Fruit fly (Drosophila melanogaster) whole organism, embryonic: ENCODE results near the gene ND-B18.

Experiments used
- CG10147 ChIP-seq: fragments of 200-800 bp; sonication (Bioruptor generic); optimal IDR thresholded peaks from 2 replicates; lab custom pipeline; 2019; ENCODE audit warnings: missing biosample characterization, mild to moderate bottlenecking, missing genetic modification characterization, moderate library complexity
- CG11085 ChIP-seq: fragments of 200-800 bp; sonication (Bioruptor generic); IDR thresholded peaks from 2 replicates; pipeline ENCODE4 v1.3.6; 2022; ENCODE audit warnings: missing biosample characterization, missing genetic modification characterization
- CG11093 ChIP-seq: fragments of 200-800 bp; sonication (Bioruptor generic); IDR thresholded peaks from 3 replicates; pipeline ENCODE4 v1.3.6; 2022; ENCODE audit warnings: missing biosample characterization, missing genetic modification characterization
- CG11398 ChIP-seq: fragments of 200-800 bp; sonication (Bioruptor generic); optimal IDR thresholded peaks from 2 replicates; lab custom pipeline; 2016; ENCODE audit warnings: missing biosample characterization, missing genetic modification characterization
- CG11504 ChIP-seq: fragments of 200-800 bp; sonication (Bioruptor generic); optimal IDR thresholded peaks from 3 replicates; lab custom pipeline; 2019; ENCODE audit warnings: missing biosample characterization, mild to moderate bottlenecking, missing genetic modification characterization, moderate library complexity
- CG12299 ChIP-seq: fragments of 200-800 bp; sonication (Bioruptor generic); optimal IDR thresholded peaks from 2 replicates; lab custom pipeline; 2018; ENCODE audit warnings: missing biosample characterization, mild to moderate bottlenecking, missing genetic modification characterization
- CG13894 ChIP-seq: fragments of 200-800 bp; sonication (Bioruptor generic); optimal IDR thresholded peaks from 3 replicates; lab custom pipeline; 2018; ENCODE audit warnings: missing biosample characterization, mild to moderate bottlenecking, missing genetic modification characterization, moderate library complexity
- CG18011 ChIP-seq: fragments of 200-800 bp; sonication (Bioruptor generic); optimal IDR thresholded peaks from 2 replicates; lab custom pipeline; 2017; ENCODE audit warnings: missing biosample characterization, missing genetic modification characterization, mild to moderate bottlenecking, moderate library complexity, missing genotype
- CG1832 ChIP-seq: fragments of 200-800 bp; sonication (Bioruptor generic); optimal IDR thresholded peaks from 2 replicates; lab custom pipeline; 2017; ENCODE audit warnings: missing biosample characterization, mild to moderate bottlenecking, missing genetic modification characterization, inconsistent platforms
- CG2199 ChIP-seq: fragments of 200-800 bp; sonication (Bioruptor generic); IDR thresholded peaks from 3 replicates; pipeline ENCODE4 v1.3.6; 2022; ENCODE audit warnings: missing biosample characterization, missing genetic modification characterization
- CG2875 ChIP-seq: fragments of 200-800 bp; sonication (Bioruptor generic); optimal IDR thresholded peaks from 2 replicates; lab custom pipeline; 2017; ENCODE audit warnings: missing biosample characterization, mild to moderate bottlenecking, missing genetic modification characterization, missing genetic modification reagents
- CG3065 ChIP-seq: fragments of 200-800 bp; sonication (Bioruptor generic); optimal IDR thresholded peaks from 2 replicates; lab custom pipeline; 2016; ENCODE audit warnings: missing biosample characterization, missing genetic modification characterization
- CG31441 ChIP-seq: fragments of 200-800 bp; sonication (Bioruptor generic); IDR thresholded peaks from 2 replicates; pipeline ENCODE4 v1.3.6; 2022; ENCODE audit warnings: missing biosample characterization, missing genetic modification characterization
- CG32772 ChIP-seq: fragments of 200-800 bp; sonication (Bioruptor generic); IDR thresholded peaks from 2 replicates; pipeline ENCODE4 v1.3.6; 2022; ENCODE audit warnings: missing biosample characterization, missing genetic modification characterization
- CG4820 ChIP-seq: fragments of 200-800 bp; sonication (Bioruptor generic); optimal IDR thresholded peaks from 3 replicates; lab custom pipeline; 2016; ENCODE audit warnings: missing biosample characterization, missing genetic modification characterization
- CG6175 ChIP-seq: fragments of 200-800 bp; sonication (Bioruptor generic); IDR thresholded peaks from 3 replicates; pipeline ENCODE4 v1.3.6; 2022; ENCODE audit warnings: missing biosample characterization, missing genetic modification characterization
- CG6654 ChIP-seq: fragments of 200-800 bp; sonication (Bioruptor generic); optimal IDR thresholded peaks from 2 replicates; lab custom pipeline; 2017; ENCODE audit warnings: missing biosample characterization, mild to moderate bottlenecking, missing genetic modification characterization
- CG7556 ChIP-seq: fragments of 200-800 bp; sonication (Bioruptor generic); optimal IDR thresholded peaks from 2 replicates; lab custom pipeline; 2017; ENCODE audit warnings: missing biosample characterization, mild to moderate bottlenecking, missing genetic modification characterization
- CkIIα-i1 ChIP-seq: fragments of 200-800 bp; sonication (Bioruptor generic); IDR thresholded peaks from 2 replicates; pipeline ENCODE4 v1.3.6; 2022; ENCODE audit warnings: missing biosample characterization, missing genetic modification characterization
- Dll ChIP-seq: fragments of 200-800 bp; sonication (Bioruptor generic); IDR thresholded peaks from 4 replicates; pipeline ENCODE4 v1.3.6; 2022; ENCODE audit warnings: missing biosample characterization, missing genetic modification characterization; ENCODE audit not compliant: partially characterized antibody
- E2f1 ChIP-seq: fragments of 200-800 bp; sonication (Bioruptor generic); IDR thresholded peaks from 2 replicates; pipeline ENCODE4 v1.3.6; 2022; ENCODE audit warnings: missing biosample characterization, missing genetic modification characterization
- Hmr ChIP-seq: fragments of 200-800 bp; sonication (Bioruptor generic); optimal IDR thresholded peaks from 3 replicates; lab custom pipeline; 2017; ENCODE audit warnings: mild to moderate bottlenecking, missing biosample characterization, missing genetic modification reagents, missing genetic modification characterization
- Hsf ChIP-seq: fragments of 200-800 bp; sonication (Bioruptor generic); optimal IDR thresholded peaks from 3 replicates; lab custom pipeline; 2016; ENCODE audit warnings: missing biosample characterization, missing genetic modification characterization
- MESR4 ChIP-seq: fragments of 200-800 bp; sonication (Bioruptor generic); optimal IDR thresholded peaks from 2 replicates; lab custom pipeline; 2018; ENCODE audit warnings: missing biosample characterization, mild to moderate bottlenecking, missing genetic modification characterization, moderate library complexity
- Nf-YB ChIP-seq: fragments of 200-800 bp; sonication (Bioruptor generic); optimal IDR thresholded peaks from 3 replicates; lab custom pipeline; 2019; ENCODE audit warnings: missing biosample characterization, mild to moderate bottlenecking, missing genetic modification characterization, moderate library complexity
- Optix ChIP-seq: fragments of 200-800 bp; sonication (Bioruptor generic); IDR thresholded peaks from 3 replicates; pipeline ENCODE4 v1.3.6; 2022; ENCODE audit warnings: missing biosample characterization, missing genetic modification characterization
- Rx ChIP-seq: fragments of 200-800 bp; sonication (Bioruptor generic); IDR thresholded peaks from 2 replicates; pipeline ENCODE4 v1.3.6; 2022; ENCODE audit warnings: missing biosample characterization, missing genetic modification characterization
- Spps ChIP-seq: fragments of 200-800 bp; sonication (Bioruptor generic); optimal IDR thresholded peaks from 2 replicates; lab custom pipeline; 2018; ENCODE audit warnings: missing biosample characterization, mild to moderate bottlenecking, missing genetic modification characterization
- Taf1 ChIP-seq: fragments of 200-800 bp; sonication (Bioruptor generic); IDR thresholded peaks from 2 replicates; pipeline ENCODE4 v1.3.6; 2022; ENCODE audit warnings: missing biosample characterization, missing genetic modification characterization
- amos ChIP-seq: fragments of 200-800 bp; sonication (Bioruptor generic); IDR thresholded peaks from 2 replicates; pipeline ENCODE4 v1.3.6; 2022; ENCODE audit warnings: missing biosample characterization, missing genetic modification characterization; ENCODE audit not compliant: partially characterized antibody
- ato ChIP-seq: fragments of 200-800 bp; sonication (Bioruptor generic); IDR thresholded peaks from 2 replicates; pipeline ENCODE4 v1.3.6; 2022; ENCODE audit warnings: missing biosample characterization, missing genetic modification characterization; ENCODE audit not compliant: partially characterized antibody
- bbx ChIP-seq: fragments of 200-800 bp; sonication (Bioruptor generic); IDR thresholded peaks from 2 replicates; pipeline ENCODE4 v1.3.6; 2022; ENCODE audit warnings: missing biosample characterization, missing genetic modification characterization; ENCODE audit not compliant: partially characterized antibody
- bigmax ChIP-seq: fragments of 200-800 bp; sonication (Bioruptor generic); optimal IDR thresholded peaks from 2 replicates; lab custom pipeline; 2018; ENCODE audit warnings: missing biosample characterization, mild to moderate bottlenecking, missing genetic modification characterization
- dpn ChIP-seq, 2 experiments: fragments of 200-800 bp; sonication (Bioruptor generic); optimal IDR thresholded peaks; 3 replicates each; lab custom pipeline; 2016; ENCODE audit warnings: missing biosample characterization in 2 of 2, missing genetic modification characterization in 2 of 2
- dysf ChIP-seq: fragments of 200-800 bp; sonication (Bioruptor generic); IDR thresholded peaks from 3 replicates; pipeline ENCODE4 v1.3.6; 2022; ENCODE audit warnings: missing biosample characterization, missing genetic modification characterization
- ewg ChIP-seq: fragments of 200-800 bp; sonication (Bioruptor generic); optimal IDR thresholded peaks from 3 replicates; lab custom pipeline; 2017; ENCODE audit warnings: mild to moderate bottlenecking, missing biosample characterization, missing genetic modification reagents, missing genetic modification characterization
- ftz-f1 ChIP-seq: fragments of 200-800 bp; sonication (Bioruptor generic); optimal IDR thresholded peaks from 2 replicates; lab custom pipeline; 2016; ENCODE audit warnings: missing biosample characterization, missing genetic modification characterization
- gem ChIP-seq: fragments of 200-800 bp; sonication (Bioruptor generic); optimal IDR thresholded peaks from 2 replicates; lab custom pipeline; 2019; ENCODE audit warnings: missing biosample characterization, mild to moderate bottlenecking, missing genetic modification characterization, moderate library complexity
- gsb ChIP-seq: fragments of 200-800 bp; sonication (Bioruptor generic); IDR thresholded peaks from 2 replicates; pipeline ENCODE4 v1.3.6; 2022; ENCODE audit warnings: missing biosample characterization, missing genetic modification characterization
- pb ChIP-seq: fragments of 200-800 bp; sonication (Bioruptor generic); optimal IDR thresholded peaks from 3 replicates; lab custom pipeline; 2016; ENCODE audit warnings: missing biosample characterization, missing genetic modification characterization
- peb ChIP-seq: fragments of 200-800 bp; sonication (Bioruptor generic); IDR thresholded peaks from 2 replicates; pipeline ENCODE4 v1.3.6; 2022; ENCODE audit warnings: missing biosample characterization, missing genetic modification characterization
- pfk ChIP-seq: fragments of 200-800 bp; sonication (Bioruptor generic); optimal IDR thresholded peaks from 2 replicates; lab custom pipeline; 2018; ENCODE audit warnings: missing biosample characterization, mild to moderate bottlenecking, missing genetic modification characterization, moderate library complexity
- phol ChIP-seq: fragments of 200-800 bp; sonication (Bioruptor generic); optimal IDR thresholded peaks from 3 replicates; lab custom pipeline; 2018; ENCODE audit warnings: missing biosample characterization, mild to moderate bottlenecking, missing genetic modification characterization, moderate library complexity
- prd ChIP-seq, 3 experiments: fragments of >200 bp in 2 of 3; fragments of 200-800 bp in 1 of 3; sonication (Bioruptor generic) in 1 of 3; optimal IDR thresholded peaks in 2 of 3; IDR thresholded peaks in 1 of 3; 2 replicates in 2 of 3; 3 replicates in 1 of 3; pipeline versions ENCODE4 v1.3.6 to Lab custom; 2017 to 2022; ENCODE audit warnings: missing biosample characterization in 1 of 3, missing genetic modification characterization in 1 of 3
- salm ChIP-seq: fragments of 200-800 bp; sonication (Bioruptor generic); optimal IDR thresholded peaks from 2 replicates; lab custom pipeline; 2018; ENCODE audit warnings: missing biosample characterization, mild to moderate bottlenecking, missing genetic modification characterization
- sd ChIP-seq: fragments of 200-800 bp; sonication (Bioruptor generic); optimal IDR thresholded peaks from 3 replicates; lab custom pipeline; 2018; ENCODE audit warnings: missing biosample characterization, mild to moderate bottlenecking, missing genetic modification characterization, moderate library complexity
- sens ChIP-seq: fragments of 200-800 bp; sonication (Bioruptor generic); peaks from one replicate; lab custom pipeline; 2016; ENCODE audit warnings: missing biosample characterization, missing genetic modification characterization
- sima ChIP-seq: fragments of 200-800 bp; sonication (Bioruptor generic); optimal IDR thresholded peaks from 2 replicates; lab custom pipeline; 2016; ENCODE audit warnings: missing biosample characterization, missing genetic modification characterization
- slou ChIP-seq: fragments of 200-800 bp; sonication (Bioruptor generic); optimal IDR thresholded peaks from 3 replicates; lab custom pipeline; 2016; ENCODE audit warnings: missing biosample characterization, missing genetic modification characterization
- twi ChIP-seq: fragments of 200-800 bp; optimal IDR thresholded peaks from 2 replicates; lab custom pipeline; 2019; ENCODE audit warnings: missing biosample characterization, mild to moderate bottlenecking, missing genetic modification characterization, moderate library complexity
- tx ChIP-seq: fragments of 200-800 bp; sonication (Bioruptor generic); optimal IDR thresholded peaks from 2 replicates; lab custom pipeline; 2016; ENCODE audit warnings: missing biosample characterization, missing genetic modification characterization
- vvl ChIP-seq: fragments of 200-800 bp; sonication (Bioruptor generic); IDR thresholded peaks from 2 replicates; pipeline ENCODE4 v1.3.6; 2022; ENCODE audit warnings: missing biosample characterization, missing genetic modification characterization

The ND-B18 gene

dm6 chrX:15090371-15090770 lies 26.8 kb downstream of the ND-B18 start (continued):
- peak; percentile 30 for TF ChIP-seq Hmr (GFP tag; lab: Kevin White, UChicago)
- TF ChIP-seq amos (GFP tag; lab: Robert Waterston, UW) = no peak
- TF ChIP-seq gem (tag; lab: Kevin White, UChicago) = peak; percentile 23
- TF ChIP-seq CG10147 (GFP tag; lab: Kevin White, UChicago) = no peak
- TF ChIP-seq sima = no peak
- TF ChIP-seq CG32772 (GFP tag; lab: Robert Waterston, UW) = no peak
- TF ChIP-seq pfk (GFP tag; lab: Kevin White, UChicago) = no peak
- no peak for TF ChIP-seq CG4820 (GFP tag; lab: Kevin White, UChicago)
- no peak for TF ChIP-seq CG11085
- no peak for TF ChIP-seq twi (tag; lab: Kevin White, UChicago)
- no peak for TF ChIP-seq CG6654 (GFP tag; lab: Kevin White, UChicago)
- TF ChIP-seq ato = no peak
- TF ChIP-seq CG11398 = no peak
- TF ChIP-seq CG1832 = no peak
- TF ChIP-seq CG31441 (GFP tag; lab: Robert Waterston, UW) = no peak
- TF ChIP-seq CG18011 (GFP tag; lab: Kevin White, UChicago) = no peak
- no peak for TF ChIP-seq CG6175 (GFP tag; lab: Robert Waterston, UW)
- TF ChIP-seq vvl = no peak
- no peak for TF ChIP-seq Nf-YB
- no peak for TF ChIP-seq sd
- TF ChIP-seq dpn (GFP tag; optimal IDR thresholded peaks at IDR 0.05; lab: Kevin White, UChicago) = no peak
- TF ChIP-seq CG7556 (GFP tag; lab: Kevin White, UChicago) = peak; percentile 19
- TF ChIP-seq pb = no peak
- TF ChIP-seq ftz-f1 = no peak
- TF ChIP-seq Taf1 (GFP tag; lab: Robert Waterston, UW) = no peak
- no peak for TF ChIP-seq prd (optimal IDR thresholded peaks at IDR 0.05; lab: Kevin White, UChicago)
- no peak for TF ChIP-seq prd (GFP tag; IDR thresholded peaks at IDR 0.05; lab: Robert Waterston, UW)
- TF ChIP-seq CG13894 = peak; percentile 7
- TF ChIP-seq E2f1 (GFP tag; lab: Robert Waterston, UW) = no peak
- no peak for TF ChIP-seq CG3065 (GFP tag; lab: Kevin White, UChicago)
- TF ChIP-seq ewg (GFP tag; lab: Kevin White, UChicago) = no peak
- TF ChIP-seq salm (tag; lab: Kevin White, UChicago) = no peak
- no peak for TF ChIP-seq slou (GFP tag; lab: Kevin White, UChicago)
- TF ChIP-seq dysf (GFP tag; lab: Robert Waterston, UW) = no peak
- no peak for TF ChIP-seq gsb
- no peak for TF ChIP-seq CG11504 (tag; lab: Kevin White, UChicago)
- no peak for TF ChIP-seq phol (tag; lab: Kevin White, UChicago)
- no peak for TF ChIP-seq Spps (tag; lab: Kevin White, UChicago)
- TF ChIP-seq MESR4 = no peak
- TF ChIP-seq tx (GFP tag; lab: Kevin White, UChicago) = no peak
- no peak for TF ChIP-seq CkIIα-i1 (GFP tag; lab: Robert Waterston, UW)
- TF ChIP-seq bbx (GFP tag; lab: Robert Waterston, UW) = no peak
- no peak for TF ChIP-seq CG2199
- peak; percentile 68 for TF ChIP-seq sens (GFP tag; lab: Kevin White, UChicago)
- no peak for TF ChIP-seq bigmax (GFP tag; lab: Kevin White, UChicago)
- no peak for TF ChIP-seq CG12299 (tag; lab: Kevin White, UChicago)
- TF ChIP-seq Dll (GFP tag; lab: Robert Waterston, UW) = no peak
- no peak for TF ChIP-seq Optix (GFP tag; lab: Robert Waterston, UW)
- TF ChIP-seq peb = no peak
- no peak for TF ChIP-seq CG2875 (GFP tag; lab: Kevin White, UChicago)
- TF ChIP-seq CG11093 (GFP tag; lab: Robert Waterston, UW) = no peak
- no peak for TF ChIP-seq Rx (GFP tag; lab: Robert Waterston, UW)
- TF ChIP-seq Hsf (GFP tag; lab: Kevin White, UChicago) = peak; percentile 12
